Worm (Caenorhabditis elegans) whole organism, L3 larva: ENCODE measurements around the gene ceh-16.

Experiments used
- fos-1 ChIP-seq: fragments of 150-350 bp; optimal IDR thresholded peaks from 2 replicates; lab custom pipeline; 2014; ENCODE audit warnings: missing biosample characterization, missing genetic modification characterization
- jun-1 ChIP-seq: fragments of 150-350 bp; optimal IDR thresholded peaks from 2 replicates; lab custom pipeline; 2014; ENCODE audit warnings: missing biosample characterization, missing genetic modification reagents, missing genetic modification characterization

DNA sequence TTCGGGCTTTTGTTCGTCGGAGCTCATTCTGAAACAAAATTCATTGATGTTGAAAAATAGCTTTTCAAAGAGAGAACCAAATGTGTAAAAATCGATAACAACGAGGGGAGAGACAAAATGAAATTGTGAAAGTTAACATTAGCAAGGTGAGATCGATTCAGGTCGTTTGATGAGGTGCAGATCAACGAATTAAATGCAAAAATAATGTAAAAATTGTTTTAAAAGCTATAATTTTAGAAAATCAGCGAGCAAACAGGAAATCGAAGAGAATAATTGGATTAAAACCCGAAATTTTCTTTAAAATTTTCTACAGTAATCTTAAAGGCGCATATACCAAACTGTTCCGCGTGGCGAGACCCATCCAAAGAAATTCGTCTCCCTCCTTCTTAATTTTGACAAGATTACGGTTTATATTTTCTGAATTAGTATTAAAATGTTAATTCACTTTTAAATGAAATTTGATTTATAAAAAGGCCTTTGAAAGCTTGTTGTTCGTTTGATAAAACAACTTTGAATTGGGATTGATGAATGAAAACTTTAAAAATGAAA lies 4.0 kb upstream of the ceh-16 start, which contains the start of gene C13G5.2:
- TF ChIP-seq jun-1 (tag; lab: Kevin White, UChicago) (no peak), fos-1 (no peak)
